Worm (Caenorhabditis elegans) whole organism, L3 larva: ENCODE results near the gene fbxb-1.

Experiments
- R02D3.7 ChIP-seq: fragments of 150-350 bp; optimal IDR thresholded peaks from 2 replicates; lab custom pipeline; 2014; ENCODE audit warnings: missing biosample characterization, missing genetic modification characterization
- aly-2 ChIP-seq: fragments of 150-350 bp; optimal IDR thresholded peaks from 2 replicates; lab custom pipeline; 2014; ENCODE audit warnings: missing biosample characterization, missing genetic modification characterization
- ama-1 ChIP-seq: fragments of 150-350 bp; optimal IDR thresholded peaks from 2 replicates; lab custom pipeline; 2018
- ceh-16 ChIP-seq: sonication (generic microtip); optimal IDR thresholded peaks from 2 replicates; lab custom pipeline; 2017; ENCODE audit warnings: missing biosample characterization, missing genetic modification characterization
- ceh-82 ChIP-seq: fragments of 150-350 bp; optimal IDR thresholded peaks from 2 replicates; lab custom pipeline; 2014; ENCODE audit warnings: missing biosample characterization, missing genetic modification characterization
- ceh-9 ChIP-seq: sonication (generic microtip); optimal IDR thresholded peaks from 2 replicates; lab custom pipeline; 2018; ENCODE audit warnings: missing biosample characterization, missing genetic modification characterization
- daf-12 ChIP-seq: fragments of 150-350 bp; optimal IDR thresholded peaks from 2 replicates; lab custom pipeline; 2014; ENCODE audit warnings: missing biosample characterization, missing genetic modification reagents, missing genetic modification characterization
- egl-27 ChIP-seq: sonication (generic microtip); optimal IDR thresholded peaks from 4 replicates; lab custom pipeline; 2017; ENCODE audit warnings: missing biosample characterization, missing genetic modification reagents, missing genetic modification characterization
- egl-5 ChIP-seq: fragments of 150-350 bp; optimal IDR thresholded peaks from 2 replicates; lab custom pipeline; 2017; ENCODE audit warnings: missing biosample characterization, missing genetic modification reagents, missing genetic modification characterization, inconsistent platforms
- elt-1 ChIP-seq: fragments of 150-350 bp; optimal IDR thresholded peaks from 2 replicates; lab custom pipeline; 2014; ENCODE audit warnings: missing biosample characterization, missing genetic modification characterization
- elt-2 ChIP-seq: sonication (generic microtip); optimal IDR thresholded peaks from 2 replicates; lab custom pipeline; 2016; ENCODE audit warnings: missing genetic modification reagents, mild to moderate bottlenecking, missing genetic modification characterization, missing compliant biosample characterization
- fkh-10 ChIP-seq: sonication (generic microtip); optimal IDR thresholded peaks from 2 replicates; lab custom pipeline; 2017; ENCODE audit warnings: missing biosample characterization, missing genetic modification reagents, missing genetic modification characterization
- fkh-2 ChIP-seq: fragments of 150-350 bp; optimal IDR thresholded peaks from 2 replicates; lab custom pipeline; 2014; ENCODE audit warnings: missing biosample characterization, missing genetic modification reagents, missing genetic modification characterization
- jun-1 ChIP-seq: fragments of 150-350 bp; optimal IDR thresholded peaks from 2 replicates; lab custom pipeline; 2014; ENCODE audit warnings: missing biosample characterization, missing genetic modification reagents, missing genetic modification characterization
- lin-15B ChIP-seq: fragments of 150-350 bp; optimal IDR thresholded peaks from 2 replicates; lab custom pipeline; 2014; ENCODE audit warnings: missing biosample characterization, missing genetic modification characterization
- lin-39 ChIP-seq: fragments of 150-350 bp; optimal IDR thresholded peaks from 2 replicates; lab custom pipeline; 2018; ENCODE audit warnings: missing biosample characterization, missing genetic modification reagents, missing genetic modification characterization
- lsy-12 ChIP-seq: sonication (generic microtip); optimal IDR thresholded peaks from 2 replicates; lab custom pipeline; 2016; ENCODE audit warnings: mild to moderate bottlenecking, missing genetic modification characterization, missing compliant biosample characterization
- mdl-1 ChIP-seq: fragments of 150-350 bp; optimal IDR thresholded peaks from 2 replicates; lab custom pipeline; 2014; ENCODE audit warnings: missing biosample characterization, missing genetic modification characterization
- nfya-1 ChIP-seq: sonication (generic microtip); optimal IDR thresholded peaks from 2 replicates; lab custom pipeline; 2017; ENCODE audit warnings: missing genetic modification characterization, mild to moderate bottlenecking, missing compliant biosample characterization, antibody characterized with exemption, moderate library complexity; ENCODE audit not compliant: insufficient read depth
- nhr-11 ChIP-seq: fragments of 150-350 bp; optimal IDR thresholded peaks from 2 replicates; lab custom pipeline; 2014; ENCODE audit warnings: missing biosample characterization, missing genetic modification characterization
- nhr-12 ChIP-seq: fragments of 150-350 bp; optimal IDR thresholded peaks from 2 replicates; lab custom pipeline; 2014; ENCODE audit warnings: missing biosample characterization, missing genetic modification characterization
- nhr-23 ChIP-seq: fragments of 150-350 bp; optimal IDR thresholded peaks from 2 replicates; lab custom pipeline; 2014; ENCODE audit warnings: missing biosample characterization, missing genetic modification reagents, missing genetic modification characterization
- nhr-28 ChIP-seq: fragments of 150-350 bp; optimal IDR thresholded peaks from 2 replicates; lab custom pipeline; 2014; ENCODE audit warnings: missing biosample characterization, missing genetic modification characterization
- nhr-43 ChIP-seq: sonication (generic microtip); optimal IDR thresholded peaks from 2 replicates; lab custom pipeline; 2016; ENCODE audit warnings: mild to moderate bottlenecking, missing genetic modification characterization, missing compliant biosample characterization; ENCODE audit not compliant: poor library complexity, severe bottlenecking
- nhr-67 ChIP-seq: fragments of 150-350 bp; optimal IDR thresholded peaks from 2 replicates; lab custom pipeline; 2014; ENCODE audit warnings: missing biosample characterization, missing genetic modification characterization
- nhr-76 ChIP-seq: fragments of 150-350 bp; sonication (generic microtip); optimal IDR thresholded peaks from 5 replicates; lab custom pipeline; 2014; ENCODE audit warnings: missing biosample characterization, missing genetic modification characterization
- nhr-77 ChIP-seq: fragments of 150-350 bp; optimal IDR thresholded peaks from 2 replicates; lab custom pipeline; 2014; ENCODE audit warnings: missing biosample characterization, missing genetic modification characterization
- pqm-1 ChIP-seq: fragments of 150-350 bp; optimal IDR thresholded peaks from 2 replicates; lab custom pipeline; 2017; ENCODE audit warnings: missing biosample characterization, missing genetic modification characterization, inconsistent platforms
- sea-2 ChIP-seq: fragments of 150-350 bp; sonication (generic microtip); optimal IDR thresholded peaks from 4 replicates; lab custom pipeline; 2014; ENCODE audit warnings: missing biosample characterization, missing genetic modification reagents, missing genetic modification characterization
- snpc-4 ChIP-seq: fragments of 150-350 bp; optimal IDR thresholded peaks from 2 replicates; lab custom pipeline; 2014; ENCODE audit warnings: missing biosample characterization, missing genetic modification characterization
- tbx-2 ChIP-seq: sonication (generic microtip); optimal IDR thresholded peaks from 2 replicates; lab custom pipeline; 2016; ENCODE audit warnings: mild to moderate bottlenecking, missing genetic modification characterization, missing compliant biosample characterization
- unc-62 ChIP-seq: fragments of 150-350 bp; sonication (generic microtip); optimal IDR thresholded peaks from 4 replicates; lab custom pipeline; 2014; ENCODE audit warnings: missing biosample characterization, missing genetic modification reagents, missing genetic modification characterization
- ztf-4 ChIP-seq: fragments of 150-350 bp; optimal IDR thresholded peaks from 2 replicates; lab custom pipeline; 2014; ENCODE audit warnings: missing biosample characterization, missing genetic modification characterization

Gene fbxb-1

ce11 chrV:19251844-19252243, 11.7 kb downstream of the fbxb-1 start, which contains the start of gene F21D9.11:
Gene F21D9.11 (plus strand): TSS chrV:19252144.
- TF ChIP-seq nhr-77 (no peak), nhr-67 (tag; lab: Kevin White, UChicago) (no peak), ceh-82 (tag; lab: Kevin White, UChicago) (no peak), elt-2 (tag; lab: Kevin White, UChicago) (no peak), daf-12 (tag; lab: Kevin White, UChicago) (no peak), unc-62 (GFP tag; lab: Kevin White, UChicago) (no peak), mdl-1 (tag; lab: Kevin White, UChicago) (no peak), nhr-23 (tag; lab: Kevin White, UChicago) (no peak)

DNA sequence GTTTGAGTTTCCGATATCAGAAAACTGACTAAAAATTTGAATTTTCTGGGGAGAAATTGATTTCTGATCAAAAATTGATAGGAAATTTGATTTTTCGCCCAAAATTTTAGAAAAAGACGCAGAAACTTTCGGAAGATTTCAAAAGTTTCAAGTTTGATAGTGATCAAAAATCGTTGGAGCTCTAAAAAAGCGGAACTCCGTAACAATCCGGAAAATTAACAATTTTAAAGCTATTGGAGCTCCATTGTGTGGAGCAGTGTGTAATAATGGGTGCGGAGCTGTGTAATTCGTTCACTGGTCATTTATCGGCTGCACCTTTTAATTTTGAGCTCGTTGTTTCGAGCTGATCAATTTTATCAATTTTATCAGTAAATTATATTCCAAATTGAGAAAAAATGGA, 13.4 kb downstream of the fbxb-1 start, which contains the start of gene F21D9.4:
TSS of gene F21D9.4 (plus strand) at position 301 of the 400 bp plus-strand sequence.
- no peak for TF ChIP-seq egl-5 (tag; lab: Kevin White, UChicago)
- no peak for TF ChIP-seq nhr-12 (tag; lab: Kevin White, UChicago)
- TF ChIP-seq R02D3.7 (tag; lab: Kevin White, UChicago): no peak
- TF ChIP-seq, all 47 proteins: peak for 0

DNA sequence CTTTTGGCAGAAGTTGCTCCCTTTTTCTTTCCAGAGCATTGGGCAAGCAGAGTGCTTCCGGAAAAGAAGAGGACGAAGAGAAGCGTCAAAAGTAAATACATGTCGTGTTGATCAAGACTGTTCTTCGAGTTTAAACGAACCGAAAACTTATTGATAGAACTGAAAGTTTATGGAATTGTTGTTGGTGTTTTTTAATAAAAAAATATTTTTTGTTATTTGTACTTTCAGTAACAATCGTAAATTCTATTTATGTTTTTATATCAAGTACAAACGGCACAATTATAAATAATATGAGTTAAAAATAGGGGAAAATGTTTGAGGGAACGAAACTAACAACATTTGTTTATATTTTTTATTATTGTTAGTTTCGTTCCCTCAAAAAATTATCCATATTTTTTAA, 17.5 kb downstream of the fbxb-1 start, which contains the start of gene F21D9.3:
TSS of gene F21D9.3 (minus strand) at position 101 of the 400 bp plus-strand sequence.
- no peak for TF ChIP-seq daf-12 (tag; lab: Kevin White, UChicago)
- no peak for TF ChIP-seq elt-1 (tag; lab: Kevin White, UChicago)
- TF ChIP-seq ama-1 (lab: Kevin White, UChicago): no peak
- TF ChIP-seq nhr-77: no peak
- TF ChIP-seq pqm-1 (tag; lab: Kevin White, UChicago): no peak
- TF ChIP-seq, all 47 proteins: peak for 0

ce11 chrV:19259403-19259802, 19.2 kb downstream of the fbxb-1 start:
- no peak for TF ChIP-seq nhr-28
- no peak for TF ChIP-seq egl-27
- no peak for TF ChIP-seq lin-39 (tag; lab: Kevin White, UChicago)
- TF ChIP-seq nfya-1 (tag; lab: Kevin White, UChicago): no peak
- TF ChIP-seq elt-2 (tag; lab: Kevin White, UChicago): no peak
- no peak for TF ChIP-seq aly-2 (tag; lab: Kevin White, UChicago)
- TF ChIP-seq nhr-76 (tag; lab: Kevin White, UChicago): no peak
- no peak for TF ChIP-seq fkh-2
- TF ChIP-seq sea-2 (GFP tag; lab: Kevin White, UChicago): no peak
- no peak for TF ChIP-seq mdl-1 (tag; lab: Kevin White, UChicago)
- TF ChIP-seq jun-1 (tag; lab: Kevin White, UChicago): no peak
- TF ChIP-seq ceh-9 (tag; lab: Kevin White, UChicago): no peak
- no peak for TF ChIP-seq lin-15B (tag; lab: Kevin White, UChicago)
- no peak for TF ChIP-seq tbx-2
- no peak for TF ChIP-seq nhr-11 (tag; lab: Kevin White, UChicago)
- TF ChIP-seq nhr-43 (tag; lab: Kevin White, UChicago): no peak
- TF ChIP-seq pqm-1 (tag; lab: Kevin White, UChicago): no peak
- TF ChIP-seq elt-1 (tag; lab: Kevin White, UChicago): no peak
- no peak for TF ChIP-seq lsy-12
- no peak for TF ChIP-seq snpc-4

DNA sequence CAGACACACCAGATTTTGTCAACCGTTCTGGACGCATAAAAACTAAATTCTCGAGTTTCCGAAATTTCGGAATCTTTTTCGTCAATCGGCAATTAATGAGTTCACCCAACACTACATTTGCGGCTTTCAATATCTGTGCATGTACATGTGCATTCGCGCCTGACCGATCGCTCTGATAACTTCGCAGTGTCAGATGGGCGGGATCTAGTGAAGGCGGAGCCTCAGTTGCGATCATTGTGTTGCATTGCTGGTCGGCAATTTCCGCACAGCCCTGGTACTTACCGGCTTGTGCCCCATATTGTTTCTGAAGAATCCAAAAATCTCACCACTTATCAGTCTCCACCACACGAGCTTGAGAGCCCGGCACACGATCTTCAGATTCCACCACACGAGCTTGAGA, 20.5 kb downstream of the fbxb-1 start:
- no peak for TF ChIP-seq fkh-10 (GFP tag; lab: Kevin White, UChicago)
- no peak for TF ChIP-seq ceh-9 (tag; lab: Kevin White, UChicago)
- no peak for TF ChIP-seq nhr-23 (tag; lab: Kevin White, UChicago)
- no peak for TF ChIP-seq ceh-16
- no peak for TF ChIP-seq pqm-1 (tag; lab: Kevin White, UChicago)
- TF ChIP-seq nhr-11 (tag; lab: Kevin White, UChicago): no peak

ce11 chrV:19262349-19262748, 22.2 kb downstream of the fbxb-1 start, which contains the start of gene F21D9.2:
Gene F21D9.2 (minus strand): TSS chrV:19262449.
- no peak for TF ChIP-seq lin-39 (tag; lab: Kevin White, UChicago)
- TF ChIP-seq ztf-4 (tag; lab: Kevin White, UChicago): no peak
- no peak for TF ChIP-seq daf-12 (tag; lab: Kevin White, UChicago)
- no peak for TF ChIP-seq nhr-11 (tag; lab: Kevin White, UChicago)
- no peak for TF ChIP-seq nhr-76 (tag; lab: Kevin White, UChicago)
